Fruit fly (Drosophila melanogaster) whole organism, prepupa: ENCODE measurements around the gene CG46270.

ENCODE experiments used
- CG10669 ChIP-seq: fragments of 200-800 bp; sonication (Bioruptor generic); optimal IDR thresholded peaks from 3 replicates; lab custom pipeline; 2018; ENCODE audit warnings: missing biosample characterization, mild to moderate bottlenecking, missing genetic modification characterization, moderate library complexity
- CG11294 ChIP-seq: fragments of 200-800 bp; sonication (Bioruptor generic); IDR thresholded peaks from 2 replicates; pipeline ENCODE4 v1.3.6; 2022; ENCODE audit warnings: missing biosample characterization, missing genetic modification characterization
- CG11762 ChIP-seq: fragments of 200-800 bp; sonication (Bioruptor generic); optimal IDR thresholded peaks from 3 replicates; lab custom pipeline; 2016; ENCODE audit warnings: missing biosample characterization, missing genetic modification characterization; ENCODE audit not compliant: insufficient read depth
- CG11902 ChIP-seq: fragments of 200-800 bp; sonication (Bioruptor generic); optimal IDR thresholded peaks from 3 replicates; lab custom pipeline; 2016; ENCODE audit warnings: missing biosample characterization, missing genetic modification characterization
- CG15336 ChIP-seq: fragments of 200-800 bp; sonication (Bioruptor generic); IDR thresholded peaks from 2 replicates; pipeline ENCODE4 v1.3.6; 2022; ENCODE audit warnings: missing biosample characterization, missing genetic modification characterization
- CG16779 ChIP-seq: fragments of 200-800 bp; sonication (Bioruptor generic); optimal IDR thresholded peaks from 3 replicates; lab custom pipeline; 2017; ENCODE audit warnings: missing biosample characterization, mild to moderate bottlenecking, missing genetic modification characterization
- CG3032 ChIP-seq: fragments of 200-800 bp; optimal IDR thresholded peaks from 2 replicates; lab custom pipeline; 2019; ENCODE audit warnings: missing biosample characterization, mild to moderate bottlenecking, missing genetic modification characterization, moderate library complexity
- CG31627 ChIP-seq: fragments of 200-800 bp; sonication (Bioruptor generic); optimal IDR thresholded peaks from 3 replicates; lab custom pipeline; 2016; ENCODE audit warnings: missing biosample characterization, missing genetic modification characterization
- CG32006 ChIP-seq: fragments of 200-800 bp; sonication (Bioruptor generic); optimal IDR thresholded peaks from 3 replicates; lab custom pipeline; 2017; ENCODE audit warnings: missing biosample characterization, mild to moderate bottlenecking, missing genetic modification characterization
- CG34406 ChIP-seq: fragments of 200-800 bp; sonication (Bioruptor generic); optimal IDR thresholded peaks from 3 replicates; lab custom pipeline; 2016; ENCODE audit warnings: missing biosample characterization, missing genetic modification characterization
- CG3919 ChIP-seq: fragments of 200-800 bp; sonication (Bioruptor generic); optimal IDR thresholded peaks from 3 replicates; lab custom pipeline; 2016; ENCODE audit warnings: missing biosample characterization, missing genetic modification characterization
- CG4318 ChIP-seq: fragments of 200-800 bp; sonication (Bioruptor generic); optimal IDR thresholded peaks from 3 replicates; lab custom pipeline; 2017; ENCODE audit warnings: missing biosample characterization, mild to moderate bottlenecking, missing genetic modification characterization
- CG6163 ChIP-seq: fragments of 200-800 bp; sonication (Bioruptor generic); IDR thresholded peaks from 3 replicates; pipeline ENCODE4 v1.3.6; 2022; ENCODE audit warnings: missing biosample characterization, missing genetic modification characterization
- CG6276 ChIP-seq: fragments of 200-800 bp; sonication (Bioruptor generic); optimal IDR thresholded peaks from 2 replicates; lab custom pipeline; 2017; ENCODE audit warnings: missing biosample characterization, mild to moderate bottlenecking, missing genetic modification characterization
- CG6792 ChIP-seq: fragments of 200-800 bp; sonication (Bioruptor generic); optimal IDR thresholded peaks from 3 replicates; lab custom pipeline; 2016; ENCODE audit warnings: missing biosample characterization, missing genetic modification characterization
- CG6808 ChIP-seq: fragments of 200-800 bp; sonication (Bioruptor generic); optimal IDR thresholded peaks from 3 replicates; lab custom pipeline; 2017; ENCODE audit warnings: missing biosample characterization, missing genetic modification characterization, mild to moderate bottlenecking, moderate library complexity, missing genetic modification reagents
- CG6854 ChIP-seq: fragments of 200-800 bp; sonication (Bioruptor generic); optimal IDR thresholded peaks from 2 replicates; lab custom pipeline; 2017; ENCODE audit warnings: missing biosample characterization, mild to moderate bottlenecking, missing genetic modification characterization
- CG7368 ChIP-seq: fragments of 200-800 bp; sonication (Bioruptor generic); optimal IDR thresholded peaks from 3 replicates; lab custom pipeline; 2016; ENCODE audit warnings: missing biosample characterization, missing genetic modification characterization
- CG8119 ChIP-seq: fragments of 200-800 bp; sonication (Bioruptor generic); IDR thresholded peaks from 3 replicates; pipeline ENCODE4 v1.3.6; 2022; ENCODE audit warnings: missing biosample characterization, missing genetic modification characterization
- CG8319 ChIP-seq: fragments of 200-800 bp; sonication (Bioruptor generic); optimal IDR thresholded peaks from 3 replicates; lab custom pipeline; 2016; ENCODE audit warnings: missing biosample characterization, missing genetic modification characterization
- CG8632 ChIP-seq: fragments of 200-800 bp; sonication (Bioruptor generic); optimal IDR thresholded peaks from 3 replicates; lab custom pipeline; 2016; ENCODE audit warnings: missing biosample characterization, missing genetic modification characterization
- CG9139 ChIP-seq: fragments of 200-800 bp; sonication (Bioruptor generic); optimal IDR thresholded peaks from 3 replicates; lab custom pipeline; 2017; ENCODE audit warnings: missing biosample characterization, mild to moderate bottlenecking, missing genetic modification characterization
- Eip75B ChIP-seq: fragments of 200-800 bp; sonication (Bioruptor generic); optimal IDR thresholded peaks from 3 replicates; lab custom pipeline; 2016; ENCODE audit warnings: missing biosample characterization, missing genetic modification characterization
- Eip78C ChIP-seq: fragments of 200-800 bp; sonication (Bioruptor generic); peaks from one replicate; lab custom pipeline; 2016; ENCODE audit warnings: missing biosample characterization, missing genetic modification characterization
- Ets21C ChIP-seq: fragments of 200-800 bp; sonication (Bioruptor generic); optimal IDR thresholded peaks from 3 replicates; lab custom pipeline; 2016; ENCODE audit warnings: missing biosample characterization, missing genetic modification characterization
- Ets96B ChIP-seq: fragments of 200-800 bp; optimal IDR thresholded peaks from 2 replicates; lab custom pipeline; 2019; ENCODE audit warnings: missing biosample characterization, mild to moderate bottlenecking, missing genetic modification characterization, moderate library complexity
- Gug ChIP-seq: fragments of 200-800 bp; sonication (Bioruptor generic); IDR thresholded peaks from 2 replicates; pipeline ENCODE4 v1.3.6; 2022; ENCODE audit warnings: missing biosample characterization, missing genetic modification characterization
- Hr38 ChIP-seq: sonication (Bioruptor generic); optimal IDR thresholded peaks from 2 replicates; lab custom pipeline; 2016; ENCODE audit warnings: missing biosample characterization, missing genetic modification characterization
- Hr39 ChIP-seq: fragments of 200-800 bp; sonication (Bioruptor generic); optimal IDR thresholded peaks from 2 replicates; lab custom pipeline; 2016; ENCODE audit warnings: missing biosample characterization, missing genetic modification characterization
- Hr4 ChIP-seq: fragments of 200-800 bp; sonication (Bioruptor generic); optimal IDR thresholded peaks from 3 replicates; lab custom pipeline; 2016; ENCODE audit warnings: missing biosample characterization, missing genetic modification characterization
- OdsH ChIP-seq: fragments of 200-800 bp; sonication (Bioruptor generic); optimal IDR thresholded peaks from 3 replicates; lab custom pipeline; 2016; ENCODE audit warnings: missing biosample characterization, missing genetic modification characterization
- Smox ChIP-seq: fragments of 200-800 bp; sonication (Bioruptor generic); optimal IDR thresholded peaks from 3 replicates; lab custom pipeline; 2016; ENCODE audit warnings: missing biosample characterization, missing genetic modification characterization
- Sox102F ChIP-seq: fragments of 200-800 bp; sonication (Bioruptor generic); optimal IDR thresholded peaks from 2 replicates; lab custom pipeline; 2016; ENCODE audit warnings: missing biosample characterization, mild to moderate bottlenecking, missing genetic modification characterization
- Sox14 ChIP-seq: fragments of 200-800 bp; sonication (Bioruptor generic); optimal IDR thresholded peaks from 3 replicates; lab custom pipeline; 2016; ENCODE audit warnings: missing biosample characterization, missing genetic modification characterization
- Sox15 ChIP-seq: fragments of 200-800 bp; sonication (Bioruptor generic); optimal IDR thresholded peaks from 3 replicates; lab custom pipeline; 2016; ENCODE audit warnings: missing biosample characterization, missing genetic modification characterization
- achi ChIP-seq: fragments of 200-800 bp; sonication (Bioruptor generic); optimal IDR thresholded peaks from 3 replicates; lab custom pipeline; 2016; ENCODE audit warnings: missing biosample characterization, missing genetic modification characterization
- acj6 ChIP-seq: fragments of 200-800 bp; sonication (Bioruptor generic); optimal IDR thresholded peaks from 3 replicates; lab custom pipeline; 2016; ENCODE audit warnings: missing biosample characterization, missing genetic modification characterization
- cyc ChIP-seq: fragments of 200-800 bp; sonication (Bioruptor generic); optimal IDR thresholded peaks from 3 replicates; lab custom pipeline; 2016; ENCODE audit warnings: missing biosample characterization, missing genetic modification characterization
- dac ChIP-seq: fragments of 200-800 bp; sonication (Bioruptor generic); optimal IDR thresholded peaks from 2 replicates; lab custom pipeline; 2017; ENCODE audit warnings: missing biosample characterization, mild to moderate bottlenecking, missing genetic modification characterization
- fd59A ChIP-seq: fragments of 200-800 bp; sonication (Bioruptor generic); optimal IDR thresholded peaks from 2 replicates; lab custom pipeline; 2017; ENCODE audit warnings: missing biosample characterization, mild to moderate bottlenecking, missing genetic modification characterization, missing genetic modification reagents
- fd85E ChIP-seq: fragments of 200-800 bp; sonication (Bioruptor generic); optimal IDR thresholded peaks from 3 replicates; lab custom pipeline; 2016; ENCODE audit warnings: missing biosample characterization, missing genetic modification characterization
- fkh ChIP-seq: fragments of 200-800 bp; sonication (Bioruptor generic); optimal IDR thresholded peaks from 3 replicates; lab custom pipeline; 2017; ENCODE audit warnings: missing biosample characterization, mild to moderate bottlenecking, missing genetic modification characterization, moderate library complexity
- net ChIP-seq: fragments of 200-800 bp; sonication (Bioruptor generic); optimal IDR thresholded peaks from 3 replicates; lab custom pipeline; 2016; ENCODE audit warnings: missing biosample characterization, missing genetic modification characterization
- pdm3 ChIP-seq: fragments of 200-800 bp; sonication (Bioruptor generic); optimal IDR thresholded peaks from 3 replicates; lab custom pipeline; 2016; ENCODE audit warnings: missing biosample characterization, missing genetic modification characterization
- salr ChIP-seq, 2 experiments: fragments of 200-800 bp; sonication (Bioruptor generic); optimal IDR thresholded peaks; 3 replicates each; lab custom pipeline; 2016 to 2018; ENCODE audit warnings: missing biosample characterization in 2 of 2, missing genetic modification characterization in 2 of 2, mild to moderate bottlenecking in 1 of 2
- spab ChIP-seq: fragments of 200-800 bp; sonication (Bioruptor generic); optimal IDR thresholded peaks from 2 replicates; lab custom pipeline; 2017; ENCODE audit warnings: missing biosample characterization, mild to moderate bottlenecking, missing genetic modification characterization, missing genetic modification reagents
- svp ChIP-seq: fragments of 200-800 bp; sonication (Bioruptor generic); peaks from one replicate; lab custom pipeline; 2016; ENCODE audit warnings: missing biosample characterization, missing genetic modification characterization
- topi ChIP-seq: fragments of 200-800 bp; sonication (Bioruptor generic); optimal IDR thresholded peaks from 3 replicates; lab custom pipeline; 2016; ENCODE audit warnings: missing biosample characterization, missing genetic modification characterization
- vri ChIP-seq: fragments of 200-800 bp; sonication (Bioruptor generic); optimal IDR thresholded peaks from 3 replicates; lab custom pipeline; 2016; ENCODE audit warnings: missing biosample characterization, mild to moderate bottlenecking, missing genetic modification characterization

Gene CG46270

dm6 chr3R:10471753-10472152 lies 43.5 kb upstream of the CG46270 start (continued):
- peak; percentile 34 for TF ChIP-seq CG3032
- TF ChIP-seq CG6792 = no peak
- TF ChIP-seq net (GFP tag; lab: Kevin White, UChicago) = no peak
- no peak for TF ChIP-seq Sox15
- TF ChIP-seq pdm3 (GFP tag; lab: Kevin White, UChicago) = no peak
- TF ChIP-seq Hr38 (GFP tag; lab: Kevin White, UChicago) = no peak
- no peak for TF ChIP-seq CG7368 (GFP tag; lab: Kevin White, UChicago)
- TF ChIP-seq acj6 (GFP tag; lab: Kevin White, UChicago) = peak; percentile 5
- TF ChIP-seq CG9139 (GFP tag; lab: Kevin White, UChicago) = no peak
- TF ChIP-seq OdsH = no peak
- TF ChIP-seq CG34406 = no peak
- no peak for TF ChIP-seq Ets21C (GFP tag; lab: Kevin White, UChicago)
- TF ChIP-seq CG8319 = no peak

dm6 chr3R:10468207-10468606 lies 40.0 kb upstream of the CG46270 start:
- TF ChIP-seq Sox14 (GFP tag; lab: Kevin White, UChicago) (peak; percentile 81), Gug (GFP tag; lab: Robert Waterston, UW) (peak; percentile 50), CG32006 (GFP tag; lab: Kevin White, UChicago) (peak; percentile 68), Smox (GFP tag; lab: Kevin White, UChicago) (peak; percentile 54), CG8632 (GFP tag; lab: Kevin White, UChicago) (peak; percentile 43), pdm3 (GFP tag; lab: Kevin White, UChicago) (peak; percentile 69), Eip78C (GFP tag; lab: Kevin White, UChicago) (peak; percentile 86), CG6276 (GFP tag; lab: Kevin White, UChicago) (peak; percentile 44), cyc (GFP tag; lab: Kevin White, UChicago) (peak; percentile 60), CG3032 (peak; percentile 73), CG4318 (GFP tag; lab: Kevin White, UChicago) (peak; percentile 51), CG34406 (peak; percentile 43), CG11902 (GFP tag; lab: Kevin White, UChicago) (peak; percentile 15), CG7368 (GFP tag; lab: Kevin White, UChicago) (peak; percentile 64), CG9139 (GFP tag; lab: Kevin White, UChicago) (no peak), Hr39 (GFP tag; lab: Kevin White, UChicago) (peak; percentile 67), CG6854 (no peak), CG6808 (GFP tag; lab: Kevin White, UChicago) (peak; percentile 68), CG10669 (GFP tag; lab: Kevin White, UChicago) (peak; percentile 69), Sox102F (GFP tag; lab: Kevin White, UChicago) (peak; percentile 48), acj6 (GFP tag; lab: Kevin White, UChicago) (peak; percentile 73), fkh (no peak), topi (peak; percentile 56), achi (GFP tag; lab: Kevin White, UChicago) (peak; percentile 77), CG8319 (peak; percentile 12), Hr4 (peak; percentile 71), fd59A (GFP tag; lab: Kevin White, UChicago) (peak; percentile 70), CG15336 (GFP tag; lab: Robert Waterston, UW) (peak; percentile 55; the same call in 1 of the 2 replicates), Ets21C (GFP tag; lab: Kevin White, UChicago) (peak; percentile 16), Hr38 (GFP tag; lab: Kevin White, UChicago) (no peak), Ets96B (tag; lab: Kevin White, UChicago) (peak; percentile 71), CG3919 (peak; percentile 82), CG11294 (GFP tag; lab: Robert Waterston, UW) (peak; percentile 19; the same call in 1 of the 2 replicates), vri (GFP tag; lab: Kevin White, UChicago) (peak; percentile 42), CG11762 (GFP tag; lab: Kevin White, UChicago) (peak; percentile 61), salr (GFP tag; optimal IDR thresholded peaks at IDR 0.05; lab: Kevin White, UChicago) (peak; percentile 55 to 67), net (GFP tag; lab: Kevin White, UChicago) (peak; percentile 59), svp (GFP tag; lab: Kevin White, UChicago) (peak; percentile 45), CG16779 (tag; lab: Kevin White, UChicago) (peak; percentile 44), dac (GFP tag; lab: Kevin White, UChicago) (peak; percentile 28), spab (GFP tag; lab: Kevin White, UChicago) (peak; percentile 60), CG6163 (GFP tag; lab: Robert Waterston, UW) (peak; percentile 87), CG31627 (peak; percentile 63), Eip75B (peak; percentile 77), OdsH (peak; percentile 75), CG8119 (GFP tag; lab: Robert Waterston, UW) (peak; percentile 76; the same call in 2 of the 3 replicates), fd85E (GFP tag; lab: Kevin White, UChicago) (peak; percentile 3)
